Worm (Caenorhabditis elegans) whole organism, mixed stage, embryonic: ENCODE data around the gene Y46E12A.2.

ENCODE experiments used
- blmp-1 ChIP-seq: fragments of 150-350 bp; optimal IDR thresholded peaks from 2 replicates; lab custom pipeline; 2014; ENCODE audit warnings: missing biosample characterization, missing genetic modification characterization
- elt-1 ChIP-seq: sonication (generic microtip); optimal IDR thresholded peaks from 2 replicates; lab custom pipeline; 2017; ENCODE audit warnings: missing genetic modification characterization, mild to moderate bottlenecking, missing compliant biosample characterization, antibody characterized with exemption, moderate library complexity, borderline replicate concordance; ENCODE audit not compliant: insufficient read depth
- lin-13 ChIP-seq: fragments of 150-350 bp; optimal IDR thresholded peaks from 2 replicates; lab custom pipeline; 2014; ENCODE audit warnings: missing biosample characterization, missing genetic modification characterization
- mab-5 ChIP-seq: fragments of 150-350 bp; optimal IDR thresholded peaks from 2 replicates; lab custom pipeline; 2014; ENCODE audit warnings: missing biosample characterization, missing genetic modification characterization
- mep-1 ChIP-seq: fragments of 150-350 bp; optimal IDR thresholded peaks from 2 replicates; lab custom pipeline; 2017; ENCODE audit warnings: missing biosample characterization, missing genetic modification reagents, missing genetic modification characterization, inconsistent platforms
- nhr-12 ChIP-seq: fragments of 150-350 bp; optimal IDR thresholded peaks from 2 replicates; lab custom pipeline; 2014; ENCODE audit warnings: missing biosample characterization, missing genetic modification characterization
- nhr-28 ChIP-seq: fragments of 150-350 bp; optimal IDR thresholded peaks from 2 replicates; lab custom pipeline; 2014; ENCODE audit warnings: missing biosample characterization, missing genetic modification characterization
- pha-4 ChIP-seq: fragments of 150-350 bp; optimal IDR thresholded peaks from 2 replicates; lab custom pipeline; 2018; ENCODE audit warnings: missing biosample characterization, missing genetic modification reagents, missing genetic modification characterization
- sem-2 ChIP-seq: fragments of 200-800 bp; sonication (Bioruptor generic); optimal IDR thresholded peaks from 2 replicates; lab custom pipeline; 2018; ENCODE audit warnings: mild to moderate bottlenecking, missing genetic modification characterization, missing compliant biosample characterization
- snpc-4 ChIP-seq: fragments of 150-350 bp; optimal IDR thresholded peaks from 2 replicates; lab custom pipeline; 2014; ENCODE audit warnings: missing biosample characterization, missing genetic modification characterization
- unc-39 ChIP-seq: fragments of 150-350 bp; optimal IDR thresholded peaks from 2 replicates; lab custom pipeline; 2014; ENCODE audit warnings: missing biosample characterization, missing genetic modification characterization
- unc-62 ChIP-seq: fragments of 150-350 bp; optimal IDR thresholded peaks from 2 replicates; lab custom pipeline; 2014; ENCODE audit warnings: missing biosample characterization, missing genetic modification reagents, missing genetic modification characterization
- ztf-11 ChIP-seq: fragments of 150-350 bp; optimal IDR thresholded peaks from 2 replicates; lab custom pipeline; 2014; ENCODE audit warnings: missing biosample characterization, missing genetic modification characterization

DNA sequence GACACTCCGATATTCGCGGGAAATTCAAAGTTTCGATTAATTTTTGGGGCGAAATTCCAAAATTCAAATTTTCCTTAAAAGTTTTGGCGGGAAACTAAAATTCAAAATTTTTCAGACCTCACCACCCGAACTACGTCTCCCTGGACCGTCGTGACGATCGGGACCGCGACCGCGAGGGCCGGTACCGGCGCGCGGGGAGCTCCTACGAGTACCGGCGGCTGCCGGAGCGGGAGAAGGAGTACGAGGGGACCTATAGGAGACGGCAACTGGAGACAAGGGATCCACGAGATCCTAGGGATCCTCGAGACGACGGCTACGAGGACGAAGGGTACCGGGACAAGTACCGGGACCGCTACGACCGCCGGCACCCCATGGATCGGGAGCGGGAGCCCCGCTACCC lies 45.7 kb downstream of the Y46E12A.2 start:
- TF ChIP-seq sem-2 (GFP tag; lab: Kevin White, UChicago), result no peak
- TF ChIP-seq ztf-11 (tag; lab: Kevin White, UChicago), result no peak
- no peak for TF ChIP-seq nhr-12 (tag; lab: Kevin White, UChicago)
- TF ChIP-seq unc-62 (GFP tag; lab: Kevin White, UChicago), result no peak
- no peak for TF ChIP-seq unc-39 (tag; lab: Kevin White, UChicago)
- TF ChIP-seq pha-4 (tag; lab: Kevin White, UChicago), result no peak
- TF ChIP-seq lin-13, result no peak
- no peak for TF ChIP-seq snpc-4 (tag; lab: Kevin White, UChicago)
- no peak for TF ChIP-seq mab-5 (tag; lab: Kevin White, UChicago)
- TF ChIP-seq mep-1 (tag; lab: Kevin White, UChicago), result no peak
- TF ChIP-seq blmp-1 (tag; lab: Kevin White, UChicago), result no peak
- no peak for TF ChIP-seq elt-1 (tag; lab: Kevin White, UChicago)
- no peak for TF ChIP-seq nhr-28 (tag; lab: Kevin White, UChicago)
